Worm (Caenorhabditis elegans) whole organism, L2 larva: ENCODE results near the gene nlp-34.

ENCODE experiments used
- R02D3.7 ChIP-seq: fragments of 150-350 bp; optimal IDR thresholded peaks from 2 replicates; lab custom pipeline; 2014; ENCODE audit warnings: missing biosample characterization, missing genetic modification characterization
- Y55F3AM.14 ChIP-seq: fragments of 200-800 bp; sonication (Bioruptor generic); optimal IDR thresholded peaks from 2 replicates; lab custom pipeline; 2018; ENCODE audit warnings: mild to moderate bottlenecking, missing genetic modification characterization, missing compliant biosample characterization
- ZK546.5 ChIP-seq: sonication (generic microtip); optimal IDR thresholded peaks from 2 replicates; lab custom pipeline; 2017; ENCODE audit warnings: missing biosample characterization, missing genetic modification characterization
- alr-1 ChIP-seq: fragments of 150-350 bp; optimal IDR thresholded peaks from 2 replicates; lab custom pipeline; 2014; ENCODE audit warnings: missing biosample characterization, missing genetic modification characterization
- aly-2 ChIP-seq: fragments of 150-350 bp; optimal IDR thresholded peaks from 2 replicates; lab custom pipeline; 2014; ENCODE audit warnings: missing biosample characterization, missing genetic modification characterization
- ceh-82 ChIP-seq: fragments of 150-350 bp; optimal IDR thresholded peaks from 2 replicates; lab custom pipeline; 2014; ENCODE audit warnings: missing biosample characterization, missing genetic modification characterization
- dmd-4 ChIP-seq: sonication (generic microtip); optimal IDR thresholded peaks from 2 replicates; lab custom pipeline; 2017; ENCODE audit warnings: missing biosample characterization, missing genetic modification characterization
- elt-1 ChIP-seq: fragments of 150-350 bp; optimal IDR thresholded peaks from 2 replicates; lab custom pipeline; 2014; ENCODE audit warnings: missing biosample characterization, missing genetic modification characterization
- elt-3 ChIP-seq: sonication (generic microtip); optimal IDR thresholded peaks from 2 replicates; lab custom pipeline; 2017; ENCODE audit warnings: missing biosample characterization, missing genetic modification characterization
- fos-1 ChIP-seq: fragments of 150-350 bp; optimal IDR thresholded peaks from 2 replicates; lab custom pipeline; 2014; ENCODE audit warnings: missing biosample characterization, missing genetic modification characterization
- gmeb-1 ChIP-seq: fragments of 150-350 bp; optimal IDR thresholded peaks from 2 replicates; lab custom pipeline; 2014; ENCODE audit warnings: missing biosample characterization, missing genetic modification characterization
- lin-39 ChIP-seq: fragments of 150-350 bp; optimal IDR thresholded peaks from 2 replicates; lab custom pipeline; 2014; ENCODE audit warnings: missing biosample characterization, missing genetic modification reagents, missing genetic modification characterization
- lsy-2 ChIP-seq, 2 experiments: fragments of 150-350 bp in 1 of 2; sonication (generic microtip) in 1 of 2; optimal IDR thresholded peaks; 2 replicates each; lab custom pipeline; 2014 to 2017; ENCODE audit warnings: missing biosample characterization in 2 of 2, missing genetic modification characterization in 2 of 2
- mbf-1 ChIP-seq: sonication (generic microtip); optimal IDR thresholded peaks from 2 replicates; lab custom pipeline; 2017; ENCODE audit warnings: missing biosample characterization, missing genetic modification characterization
- mdl-1 ChIP-seq, 2 experiments: fragments of 150-350 bp in 1 of 2; sonication (generic microtip) in 1 of 2; optimal IDR thresholded peaks; 2 replicates each; lab custom pipeline; 2017; ENCODE audit warnings: missing biosample characterization in 2 of 2, missing genetic modification characterization in 2 of 2
- nhr-10 ChIP-seq: sonication (generic microtip); optimal IDR thresholded peaks from 2 replicates; lab custom pipeline; 2017; ENCODE audit warnings: missing biosample characterization, missing genetic modification characterization
- nhr-11 ChIP-seq: fragments of 150-350 bp; optimal IDR thresholded peaks from 2 replicates; lab custom pipeline; 2014; ENCODE audit warnings: missing biosample characterization, missing genetic modification characterization
- nhr-129 ChIP-seq: fragments of 150-350 bp; optimal IDR thresholded peaks from 2 replicates; lab custom pipeline; 2014; ENCODE audit warnings: missing biosample characterization, missing genetic modification characterization
- nhr-21 ChIP-seq: fragments of 150-350 bp; optimal IDR thresholded peaks from 2 replicates; lab custom pipeline; 2014; ENCODE audit warnings: missing biosample characterization, missing genetic modification characterization
- nhr-23 ChIP-seq: fragments of 150-350 bp; optimal IDR thresholded peaks from 2 replicates; lab custom pipeline; 2014; ENCODE audit warnings: missing biosample characterization, missing genetic modification reagents, missing genetic modification characterization
- nhr-237 ChIP-seq: fragments of 150-350 bp; optimal IDR thresholded peaks from 2 replicates; lab custom pipeline; 2014; ENCODE audit warnings: missing biosample characterization, missing genetic modification characterization
- nhr-25 ChIP-seq: fragments of 150-350 bp; sonication (generic microtip); optimal IDR thresholded peaks from 3 replicates; lab custom pipeline; 2014; ENCODE audit warnings: missing biosample characterization, missing genetic modification characterization
- peb-1 ChIP-seq: fragments of 150-350 bp; optimal IDR thresholded peaks from 2 replicates; lab custom pipeline; 2014; ENCODE audit warnings: missing biosample characterization, missing genetic modification characterization
- sem-4 ChIP-seq: fragments of 150-350 bp; optimal IDR thresholded peaks from 2 replicates; lab custom pipeline; 2014; ENCODE audit warnings: missing biosample characterization, missing genetic modification reagents, missing genetic modification characterization
- skn-1 ChIP-seq: sonication (generic microtip); optimal IDR thresholded peaks from 2 replicates; lab custom pipeline; 2017; ENCODE audit warnings: missing biosample characterization, missing genetic modification characterization
- sma-3 ChIP-seq: sonication (generic microtip); optimal IDR thresholded peaks from 2 replicates; lab custom pipeline; 2016; ENCODE audit warnings: missing genetic modification reagents, missing genetic modification characterization, missing compliant biosample characterization
- sma-9 ChIP-seq, 2 experiments: fragments of 150-350 bp in 1 of 2; sonication (generic microtip) in 1 of 2; optimal IDR thresholded peaks; 2 replicates each; lab custom pipeline; 2014 to 2016; ENCODE audit warnings: missing genetic modification characterization in 2 of 2, mild to moderate bottlenecking in 1 of 2, missing biosample characterization in 1 of 2, missing compliant biosample characterization in 1 of 2, missing genetic modification reagents in 1 of 2, moderate library complexity in 1 of 2
- snpc-4 ChIP-seq: fragments of 150-350 bp; optimal IDR thresholded peaks from 2 replicates; lab custom pipeline; 2014; ENCODE audit warnings: missing biosample characterization, missing genetic modification characterization
- unc-39 ChIP-seq: fragments of 150-350 bp; optimal IDR thresholded peaks from 2 replicates; lab custom pipeline; 2014; ENCODE audit warnings: missing biosample characterization, missing genetic modification characterization
- unc-55 ChIP-seq: fragments of 150-350 bp; sonication (generic microtip); optimal IDR thresholded peaks from 3 replicates; lab custom pipeline; 2014; ENCODE audit warnings: missing biosample characterization, missing genetic modification reagents, missing genetic modification characterization
- unc-62 ChIP-seq: fragments of 150-350 bp; optimal IDR thresholded peaks from 2 replicates; lab custom pipeline; 2014; ENCODE audit warnings: missing biosample characterization, missing genetic modification reagents, missing genetic modification characterization
- zag-1 ChIP-seq: fragments of 150-350 bp; optimal IDR thresholded peaks from 2 replicates; lab custom pipeline; 2014; ENCODE audit warnings: missing biosample characterization, missing genetic modification characterization
- ztf-4 ChIP-seq: fragments of 150-350 bp; optimal IDR thresholded peaks from 2 replicates; lab custom pipeline; 2014; ENCODE audit warnings: missing biosample characterization, missing genetic modification characterization

nlp-34 gene

ce11 chrV:3969664-3970063 lies 9.3 kb downstream of the nlp-34 start:
- TF ChIP-seq R02D3.7 (tag; lab: Kevin White, UChicago) (no peak), ztf-4 (tag; lab: Kevin White, UChicago) (no peak), nhr-11 (no peak), peb-1 (no peak), unc-55 (GFP tag; lab: Kevin White, UChicago) (no peak), ZK546.5 (no peak), unc-39 (tag; lab: Kevin White, UChicago) (no peak)

DNA sequence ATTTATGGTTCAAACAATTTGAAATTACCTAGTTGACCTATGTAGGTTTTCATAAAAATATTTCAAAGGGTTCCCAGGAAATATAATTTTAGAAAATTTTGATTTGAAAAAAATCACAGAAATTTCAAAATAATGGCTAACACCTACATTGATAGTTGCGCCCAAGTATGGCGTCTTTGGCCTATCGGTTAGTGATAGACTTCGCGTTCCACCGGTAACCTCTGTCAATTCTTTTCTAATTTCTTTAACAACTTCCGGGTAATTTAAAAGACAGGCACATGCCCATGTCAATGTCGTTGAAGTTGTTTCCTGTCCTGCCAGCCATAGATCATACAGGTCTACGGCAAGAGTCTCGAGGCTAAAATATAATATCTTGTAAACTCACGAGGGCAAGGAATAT lies 10.0 kb downstream of the nlp-34 start:
- TF ChIP-seq dmd-4 (tag; lab: Kevin White, UChicago) (no peak), nhr-11 (no peak), zag-1 (tag; lab: Kevin White, UChicago) (no peak), skn-1 (tag; lab: Kevin White, UChicago) (no peak), peb-1 (no peak), lsy-2 (tag; optimal IDR thresholded peaks at IDR 0.05; lab: Kevin White, UChicago) (no peak), aly-2 (tag; lab: Kevin White, UChicago) (no peak)

ce11 chrV:3967762-3968161 lies 11.2 kb downstream of the nlp-34 start, which contains the start of gene cyp-34A8:
Gene cyp-34A8 (minus strand): TSS chrV:3967823.
- TF ChIP-seq alr-1 (tag; lab: Kevin White, UChicago) (no peak), sma-9 (GFP tag; optimal IDR thresholded peaks at IDR 0.05; lab: Kevin White, UChicago) (peak; percentile 31), sma-9 (tag; optimal IDR thresholded peaks at IDR 0.05; lab: Kevin White, UChicago) (no peak)

DNA sequence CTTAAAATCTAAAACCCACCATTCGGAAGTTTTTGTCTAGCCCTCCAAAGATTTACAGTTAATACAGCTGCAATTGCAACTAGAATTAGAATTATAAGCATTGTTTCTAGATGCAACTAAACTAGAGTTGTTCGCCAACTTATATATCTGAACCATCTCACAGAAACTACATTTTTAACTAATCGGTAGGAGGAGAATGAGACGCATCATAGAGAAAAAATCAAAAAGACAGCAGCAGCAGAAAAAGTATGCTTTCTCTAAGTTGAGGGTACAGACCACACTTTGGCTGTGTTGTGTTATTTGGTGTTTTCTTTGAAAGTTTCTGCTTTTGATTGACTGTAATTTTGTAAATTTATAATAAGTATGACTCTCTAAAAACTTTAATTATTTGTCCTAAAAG lies 15.2 kb downstream of the nlp-34 start, which contains the start of gene cyp-34A7:
cyp-34A7 (minus strand) TSS at position 101 of the 400 bp plus-strand sequence.
- TF ChIP-seq snpc-4 (tag; lab: Kevin White, UChicago) (no peak), nhr-237 (tag; lab: Kevin White, UChicago) (no peak), mdl-1 (tag; optimal IDR thresholded peaks at IDR 0.05; lab: Kevin White, UChicago) (no peak), nhr-11 (no peak), alr-1 (tag; lab: Kevin White, UChicago) (no peak), nhr-23 (tag; lab: Kevin White, UChicago) (no peak), lin-39 (no peak), nhr-25 (tag; lab: Kevin White, UChicago) (no peak)
- TF ChIP-seq, all 48 proteins: peak for 0

DNA sequence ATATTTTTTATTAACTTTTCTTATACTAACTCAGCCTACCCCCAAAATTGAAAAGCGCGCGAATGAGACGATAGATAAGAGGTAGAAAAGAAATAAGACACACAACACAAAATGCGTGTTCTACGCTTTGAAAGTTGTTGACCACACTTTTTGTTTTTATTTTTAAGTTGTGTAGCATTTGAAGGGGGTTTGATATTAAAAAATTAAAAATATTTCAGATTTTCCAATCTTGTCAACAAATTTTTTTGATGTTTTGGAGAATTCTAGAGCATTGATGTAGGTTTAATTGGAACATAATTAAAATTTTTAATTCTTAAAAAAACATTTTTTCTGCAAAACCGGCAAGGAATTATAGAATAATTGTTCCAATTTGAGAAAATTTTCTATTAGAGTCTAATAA lies 17.7 kb downstream of the nlp-34 start, which contains the start of gene cyp-34A6:
cyp-34A6 (minus strand) TSS at position 101 of the 400 bp plus-strand sequence.
- TF ChIP-seq fos-1 (tag; lab: Kevin White, UChicago) (no peak), unc-62 (GFP tag; lab: Kevin White, UChicago) (no peak), mbf-1 (no peak), nhr-129 (tag; lab: Kevin White, UChicago) (no peak), R02D3.7 (tag; lab: Kevin White, UChicago) (no peak), mdl-1 (tag; optimal IDR thresholded peaks at IDR 0.05; lab: Kevin White, UChicago) (no peak), ceh-82 (tag; lab: Kevin White, UChicago) (no peak), nhr-23 (tag; lab: Kevin White, UChicago) (no peak), sma-3 (GFP tag; lab: Kevin White, UChicago) (no peak), elt-3 (tag; lab: Kevin White, UChicago) (no peak), alr-1 (tag; lab: Kevin White, UChicago) (no peak), lsy-2 (tag; optimal IDR thresholded peaks at IDR 0.05; lab: Kevin White, UChicago) (no peak), nhr-25 (tag; lab: Kevin White, UChicago) (no peak), Y55F3AM.14 (GFP tag; lab: Kevin White, UChicago) (no peak), zag-1 (tag; lab: Kevin White, UChicago) (no peak), gmeb-1 (tag; lab: Kevin White, UChicago) (no peak), nhr-10 (tag; lab: Kevin White, UChicago) (no peak), dmd-4 (tag; lab: Kevin White, UChicago) (no peak), nhr-21 (no peak)

DNA sequence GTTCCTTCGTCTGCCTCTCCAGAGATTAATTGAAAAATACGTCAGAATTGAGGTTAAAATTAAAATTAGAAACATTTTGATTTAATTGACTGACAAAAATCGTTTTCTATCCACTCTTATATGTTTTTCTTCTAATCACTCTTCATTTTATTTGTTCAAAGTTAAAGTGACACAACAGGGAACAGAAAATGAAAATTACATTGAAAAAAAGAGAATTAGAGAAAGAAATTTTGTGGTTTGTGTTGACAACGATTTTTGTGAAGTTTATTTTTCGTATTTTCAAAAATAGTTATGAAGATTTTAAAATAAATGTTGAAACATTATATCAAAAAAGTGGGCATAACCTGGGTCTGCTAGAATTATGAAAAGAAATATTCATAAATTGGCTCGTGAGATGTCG lies 21.3 kb downstream of the nlp-34 start, which contains the start of gene cyp-34A5:
cyp-34A5 (minus strand) TSS at position 101 of the 400 bp plus-strand sequence.
- no peak for TF ChIP-seq ztf-4 (tag; lab: Kevin White, UChicago)
- TF ChIP-seq aly-2 (tag; lab: Kevin White, UChicago): no peak
- no peak for TF ChIP-seq fos-1 (tag; lab: Kevin White, UChicago)
- TF ChIP-seq sem-4 (tag; lab: Kevin White, UChicago): no peak
- TF ChIP-seq elt-1 (tag; lab: Kevin White, UChicago): no peak
- TF ChIP-seq gmeb-1 (tag; lab: Kevin White, UChicago): no peak
- TF ChIP-seq R02D3.7 (tag; lab: Kevin White, UChicago): no peak
- TF ChIP-seq, all 48 proteins: peak for 0
